Worm (Caenorhabditis elegans): ENCODE measurements around the gene dmsr-15.

Gene dmsr-15

ce11 chrV:6854711-6855110 is 26.0 kb upstream of the dmsr-15 start, which contains the start of gene gpa-10:
Gene gpa-10 (minus strand): TSS chrV:6854811.
- TF ChIP-seq alr-1 (tag; optimal IDR thresholded peaks at IDR 0.05) (no peak), dmd-4 (tag; optimal IDR thresholded peaks at IDR 0.05) (no peak), ztf-11 (tag; optimal IDR thresholded peaks at IDR 0.05) (no peak), nhr-11 (tag; optimal IDR thresholded peaks at IDR 0.05) (no peak), nhr-10 (tag; optimal IDR thresholded peaks at IDR 0.05) (no peak), snpc-4 (tag; optimal IDR thresholded peaks at IDR 0.05) (no peak), lin-39 (tag; optimal IDR thresholded peaks at IDR 0.05) (no peak), ztf-1 (GFP tag; conservative IDR thresholded peaks at IDR 0.05) (no peak), lsy-2 (tag; optimal IDR thresholded peaks at IDR 0.05) (no peak), ama-1 (optimal IDR thresholded peaks at IDR 0.05) (no peak), mdl-1 (tag; optimal IDR thresholded peaks at IDR 0.05) (no peak), nhr-77 (tag; optimal IDR thresholded peaks at IDR 0.05) (no peak), R02D3.7 (tag; optimal IDR thresholded peaks at IDR 0.05) (no peak), sma-3 (GFP tag; optimal IDR thresholded peaks at IDR 0.05) (no peak), mab-5 (tag; optimal IDR thresholded peaks at IDR 0.05) (no peak)

- TF ChIP-seq ZK546.5 (tag; optimal IDR thresholded peaks at IDR 0.05): no peak
- TF ChIP-seq elt-3 (tag; optimal IDR thresholded peaks at IDR 0.05): no peak
- TF ChIP-seq C34F6.9 (tag; optimal IDR thresholded peaks at IDR 0.05): no peak
- TF ChIP-seq nhr-237 (tag; optimal IDR thresholded peaks at IDR 0.05): no peak
- no peak for TF ChIP-seq unc-39 (tag; optimal IDR thresholded peaks at IDR 0.05)
- TF ChIP-seq nhr-10 (tag; optimal IDR thresholded peaks at IDR 0.05): no peak
- TF ChIP-seq nhr-77 (tag; optimal IDR thresholded peaks at IDR 0.05): no peak
- TF ChIP-seq mbf-1 (tag; optimal IDR thresholded peaks at IDR 0.05): no peak
- TF ChIP-seq lin-13 (GFP tag; optimal IDR thresholded peaks at IDR 0.05): no peak
- TF ChIP-seq R02D3.7 (tag; optimal IDR thresholded peaks at IDR 0.05): no peak
- no peak for TF ChIP-seq egl-27 (tag; optimal IDR thresholded peaks at IDR 0.05)
- no peak for TF ChIP-seq elt-1 (tag; optimal IDR thresholded peaks at IDR 0.05)
Measured at ce11 chrV:6846507-6846906, 17.8 kb upstream of the dmsr-15 start, which contains the start of gene lgc-54. Gene lgc-54 (minus strand): TSS chrV:6846607.

- TF ChIP-seq gmeb-1 (tag; optimal IDR thresholded peaks at IDR 0.05): no peak
Measured at ce11 chrV:6842437-6842836, 13.8 kb upstream of the dmsr-15 start, which contains the start of gene T15B7.1. Gene T15B7.1 (plus strand): TSS chrV:6842737.

- TF ChIP-seq nhr-23 (tag; optimal IDR thresholded peaks at IDR 0.05): no peak
- TF ChIP-seq nhr-11 (tag; optimal IDR thresholded peaks at IDR 0.05): no peak
- TF ChIP-seq ztf-11 (tag; optimal IDR thresholded peaks at IDR 0.05): no peak
- TF ChIP-seq unc-55 (GFP tag; optimal IDR thresholded peaks at IDR 0.05): no peak
- TF ChIP-seq snpc-4 (tag; optimal IDR thresholded peaks at IDR 0.05): no peak
- no peak for TF ChIP-seq mab-5 (tag; optimal IDR thresholded peaks at IDR 0.05)
- no peak for TF ChIP-seq ceh-82 (tag; optimal IDR thresholded peaks at IDR 0.05)
- no peak for TF ChIP-seq ceh-16 (tag; optimal IDR thresholded peaks at IDR 0.05)
- no peak for TF ChIP-seq gmeb-1 (tag; optimal IDR thresholded peaks at IDR 0.05)
- TF ChIP-seq ztf-4 (tag; optimal IDR thresholded peaks at IDR 0.05): no peak
- no peak for TF ChIP-seq nhr-25 (tag; optimal IDR thresholded peaks at IDR 0.05)
Measured at ce11 chrV:6839008-6839407, 10.3 kb upstream of the dmsr-15 start, which contains the start of gene hpo-8. Gene hpo-8 (plus strand): TSS chrV:6839289.

ce11 chrV:6838599-6838998 is 9.9 kb upstream of the dmsr-15 start, which contains the start of gene T15B7.15:
Gene T15B7.15 (minus strand): TSS chrV:6838665.
- TF ChIP-seq fos-1 (tag; optimal IDR thresholded peaks at IDR 0.05): no peak
- no peak for TF ChIP-seq lin-13 (GFP tag; optimal IDR thresholded peaks at IDR 0.05)
- TF ChIP-seq egl-27 (tag; optimal IDR thresholded peaks at IDR 0.05): no peak
- TF ChIP-seq mab-5 (tag; optimal IDR thresholded peaks at IDR 0.05): no peak
- no peak for TF ChIP-seq mbf-1 (tag; optimal IDR thresholded peaks at IDR 0.05)
- no peak for TF ChIP-seq nhr-21 (tag; optimal IDR thresholded peaks at IDR 0.05)
- TF ChIP-seq unc-55 (GFP tag; optimal IDR thresholded peaks at IDR 0.05): peak; percentile 81
- TF ChIP-seq crh-2 (tag; optimal IDR thresholded peaks at IDR 0.05): no peak
- no peak for TF ChIP-seq elt-1 (tag; optimal IDR thresholded peaks at IDR 0.05)
- TF ChIP-seq blmp-1 (tag; optimal IDR thresholded peaks at IDR 0.05; ENCODE audit: insufficient read depth): no peak
- no peak for TF ChIP-seq mdl-1 (tag; optimal IDR thresholded peaks at IDR 0.05)
- TF ChIP-seq nhr-129 (tag; optimal IDR thresholded peaks at IDR 0.05): no peak
- TF ChIP-seq R02D3.7 (tag; optimal IDR thresholded peaks at IDR 0.05): peak; percentile 93
- no peak for TF ChIP-seq nhr-10 (tag; optimal IDR thresholded peaks at IDR 0.05)
- no peak for TF ChIP-seq ceh-82 (tag; optimal IDR thresholded peaks at IDR 0.05)
- peak; percentile 78 for TF ChIP-seq gmeb-1 (tag; optimal IDR thresholded peaks at IDR 0.05)
- no peak for TF ChIP-seq lin-39 (tag; optimal IDR thresholded peaks at IDR 0.05)
- TF ChIP-seq nhr-6 (tag; optimal IDR thresholded peaks at IDR 0.05): no peak
- no peak for TF ChIP-seq sma-3 (GFP tag; optimal IDR thresholded peaks at IDR 0.05)
- no peak for TF ChIP-seq dmd-4 (tag; optimal IDR thresholded peaks at IDR 0.05)
- TF ChIP-seq ceh-16 (tag; optimal IDR thresholded peaks at IDR 0.05): no peak
- TF ChIP-seq elt-3 (tag; optimal IDR thresholded peaks at IDR 0.05): no peak
- no peak for TF ChIP-seq skn-1 (tag; optimal IDR thresholded peaks at IDR 0.05)
- TF ChIP-seq aly-2 (tag; optimal IDR thresholded peaks at IDR 0.05): no peak
- no peak for TF ChIP-seq zag-1 (tag; optimal IDR thresholded peaks at IDR 0.05)
- TF ChIP-seq nhr-77 (tag; optimal IDR thresholded peaks at IDR 0.05): no peak
- TF ChIP-seq snpc-4 (tag; optimal IDR thresholded peaks at IDR 0.05): no peak
- peak; percentile 8 for TF ChIP-seq sma-9 (GFP tag; optimal IDR thresholded peaks at IDR 0.05)
- no peak for TF ChIP-seq sma-9 (tag; optimal IDR thresholded peaks at IDR 0.05)
- TF ChIP-seq ztf-1 (GFP tag; conservative IDR thresholded peaks at IDR 0.05): no peak
- TF ChIP-seq nhr-11 (tag; optimal IDR thresholded peaks at IDR 0.05): no peak
- no peak for TF ChIP-seq nhr-237 (tag; optimal IDR thresholded peaks at IDR 0.05)
- TF ChIP-seq peb-1 (tag; optimal IDR thresholded peaks at IDR 0.05): no peak
- TF ChIP-seq C34F6.9 (tag; optimal IDR thresholded peaks at IDR 0.05): peak; percentile 50
- no peak for TF ChIP-seq F13H6.1 (tag; optimal IDR thresholded peaks at IDR 0.05)
